Fruit fly (Drosophila melanogaster) whole organism, embryonic: Measurements from ENCODE around the gene Tim17a1.

Source experiments
- Ada2b ChIP-seq: fragments of 200-800 bp; sonication (Bioruptor generic); IDR thresholded peaks from 2 replicates; pipeline ENCODE4 v1.3.6; 2022; ENCODE audit warnings: missing biosample characterization, missing genetic modification characterization
- B-H2 ChIP-seq: fragments of 200-800 bp; sonication (Bioruptor generic); optimal IDR thresholded peaks from 2 replicates; lab custom pipeline; 2018; ENCODE audit warnings: missing biosample characterization, mild to moderate bottlenecking, missing genetic modification characterization
- Bteb2 ChIP-seq: fragments of 200-800 bp; sonication (Bioruptor generic); optimal IDR thresholded peaks from 2 replicates; lab custom pipeline; 2016; ENCODE audit warnings: missing biosample characterization, missing genetic modification characterization
- CG10147 ChIP-seq: fragments of 200-800 bp; sonication (Bioruptor generic); optimal IDR thresholded peaks from 2 replicates; lab custom pipeline; 2019; ENCODE audit warnings: missing biosample characterization, mild to moderate bottlenecking, missing genetic modification characterization, moderate library complexity
- CG10321 ChIP-seq: fragments of 200-800 bp; sonication (Bioruptor generic); IDR thresholded peaks from 2 replicates; pipeline ENCODE4 v1.3.6; 2022; ENCODE audit warnings: missing biosample characterization, missing genetic modification characterization
- CG10565 ChIP-seq: fragments of 200-800 bp; sonication (Bioruptor generic); optimal IDR thresholded peaks from 3 replicates; lab custom pipeline; 2016; ENCODE audit warnings: missing biosample characterization, mild to moderate bottlenecking, missing genetic modification characterization
- CG11504 ChIP-seq: fragments of 200-800 bp; sonication (Bioruptor generic); optimal IDR thresholded peaks from 3 replicates; lab custom pipeline; 2019; ENCODE audit warnings: missing biosample characterization, mild to moderate bottlenecking, missing genetic modification characterization, moderate library complexity
- CG11696 ChIP-seq: fragments of 200-800 bp; sonication (Bioruptor generic); IDR thresholded peaks from 2 replicates; pipeline ENCODE4 v1.3.6; 2022; ENCODE audit warnings: missing biosample characterization, missing genetic modification characterization
- CG12236 ChIP-seq: fragments of 200-800 bp; sonication (Bioruptor generic); optimal IDR thresholded peaks from 2 replicates; lab custom pipeline; 2016; ENCODE audit warnings: missing biosample characterization, missing genetic modification characterization
- CG15601 ChIP-seq: fragments of 200-800 bp; sonication (Bioruptor generic); optimal IDR thresholded peaks from 3 replicates; lab custom pipeline; 2019; ENCODE audit warnings: missing biosample characterization, mild to moderate bottlenecking, missing genetic modification characterization, moderate library complexity
- CG1602 ChIP-seq: fragments of 200-800 bp; sonication (Bioruptor generic); optimal IDR thresholded peaks from 3 replicates; lab custom pipeline; 2016; ENCODE audit warnings: missing biosample characterization, missing genetic modification characterization
- CG1647 ChIP-seq: fragments of 200-800 bp; sonication (Bioruptor generic); optimal IDR thresholded peaks from 3 replicates; lab custom pipeline; 2016; ENCODE audit warnings: missing biosample characterization, missing genetic modification characterization
- CG17186 ChIP-seq: fragments of 200-800 bp; sonication (Bioruptor generic); optimal IDR thresholded peaks from 3 replicates; lab custom pipeline; 2017; ENCODE audit warnings: missing biosample characterization, missing genetic modification reagents, missing genetic modification characterization
- CG4282 ChIP-seq: fragments of 200-800 bp; sonication (Bioruptor generic); optimal IDR thresholded peaks from 2 replicates; lab custom pipeline; 2016; ENCODE audit warnings: missing biosample characterization, missing genetic modification characterization
- CG4617 ChIP-seq: fragments of 200-800 bp; sonication (Bioruptor generic); optimal IDR thresholded peaks from 3 replicates; lab custom pipeline; 2016; ENCODE audit warnings: missing biosample characterization, missing genetic modification characterization, borderline replicate concordance
- CG5180 ChIP-seq: fragments of 200-800 bp; sonication (Bioruptor generic); optimal IDR thresholded peaks from 3 replicates; lab custom pipeline; 2017; ENCODE audit warnings: missing biosample characterization, missing genetic modification characterization, mild to moderate bottlenecking, moderate library complexity, missing genetic modification reagents
- CG6689 ChIP-seq: fragments of 200-800 bp; sonication (Bioruptor generic); IDR thresholded peaks from 2 replicates; pipeline ENCODE4 v1.3.6; 2022; ENCODE audit warnings: missing biosample characterization, missing genetic modification characterization
- CG7839 ChIP-seq: fragments of 200-800 bp; sonication (Bioruptor generic); optimal IDR thresholded peaks from 3 replicates; lab custom pipeline; 2018; ENCODE audit warnings: missing biosample characterization, mild to moderate bottlenecking, missing genetic modification characterization, moderate library complexity
- CG8924 ChIP-seq: fragments of 200-800 bp; optimal IDR thresholded peaks from 3 replicates; lab custom pipeline; 2019; ENCODE audit warnings: missing biosample characterization, mild to moderate bottlenecking, missing genetic modification characterization, moderate library complexity
- CG9609 ChIP-seq: fragments of 200-800 bp; sonication (Bioruptor generic); optimal IDR thresholded peaks from 3 replicates; lab custom pipeline; 2016; ENCODE audit warnings: missing biosample characterization, missing genetic modification characterization
- Chrac-16 ChIP-seq: fragments of 200-800 bp; sonication (Bioruptor generic); optimal IDR thresholded peaks from 3 replicates; lab custom pipeline; 2016; ENCODE audit warnings: missing biosample characterization, missing genetic modification characterization
- CoRest ChIP-seq: fragments of 200-800 bp; sonication (Bioruptor generic); optimal IDR thresholded peaks from 3 replicates; lab custom pipeline; 2018; ENCODE audit warnings: missing biosample characterization, mild to moderate bottlenecking, missing genetic modification characterization, moderate library complexity
- Dek ChIP-seq: fragments of 200-800 bp; sonication (Bioruptor generic); optimal IDR thresholded peaks from 3 replicates; lab custom pipeline; 2019; ENCODE audit warnings: missing biosample characterization, mild to moderate bottlenecking, missing genetic modification characterization, moderate library complexity
- HLH3B ChIP-seq: fragments of 200-800 bp; sonication (Bioruptor generic); IDR thresholded peaks from 2 replicates; pipeline ENCODE4 v1.3.6; 2022; ENCODE audit warnings: missing biosample characterization, missing genetic modification characterization
- HmgZ ChIP-seq: fragments of 200-800 bp; sonication (Bioruptor generic); optimal IDR thresholded peaks from 2 replicates; lab custom pipeline; 2018; ENCODE audit warnings: missing biosample characterization, mild to moderate bottlenecking, missing genetic modification characterization
- Lhr ChIP-seq: fragments of 200-800 bp; sonication (Bioruptor generic); optimal IDR thresholded peaks from 3 replicates; lab custom pipeline; 2017; ENCODE audit warnings: mild to moderate bottlenecking, missing biosample characterization, missing genetic modification reagents, missing genetic modification characterization
- Nf-YC ChIP-seq: fragments of 200-800 bp; optimal IDR thresholded peaks from 3 replicates; lab custom pipeline; 2019; ENCODE audit warnings: missing biosample characterization, mild to moderate bottlenecking, missing genetic modification characterization, moderate library complexity
- Rx ChIP-seq: fragments of 200-800 bp; sonication (Bioruptor generic); IDR thresholded peaks from 2 replicates; pipeline ENCODE4 v1.3.6; 2022; ENCODE audit warnings: missing biosample characterization, missing genetic modification characterization
- Trl ChIP-seq, 3 experiments: fragments of >200 bp in 2 of 3; fragments of 200-800 bp in 1 of 3; sonication (Bioruptor generic) in 1 of 3; optimal IDR thresholded peaks; 2 replicates in 1 of 3; 3 replicates in 2 of 3; lab custom pipeline; 2016 to 2017; ENCODE audit warnings: missing biosample characterization in 1 of 3, missing genetic modification characterization in 1 of 3
- bsh ChIP-seq, 2 experiments: fragments of 200-800 bp; sonication (Bioruptor generic); optimal IDR thresholded peaks; 2 replicates each; lab custom pipeline; 2017 to 2018; ENCODE audit warnings: mild to moderate bottlenecking in 2 of 2, missing biosample characterization in 2 of 2, missing genetic modification characterization in 2 of 2, moderate library complexity in 1 of 2
- cato ChIP-seq: fragments of 200-800 bp; sonication (Bioruptor generic); optimal IDR thresholded peaks from 2 replicates; lab custom pipeline; 2016; ENCODE audit warnings: missing biosample characterization, missing genetic modification characterization, borderline replicate concordance
- chn ChIP-seq: fragments of 200-800 bp; sonication (Bioruptor generic); optimal IDR thresholded peaks from 2 replicates; lab custom pipeline; 2016; ENCODE audit warnings: missing biosample characterization, missing genetic modification characterization
- ci ChIP-seq: fragments of 200-800 bp; sonication (Bioruptor generic); IDR thresholded peaks from 3 replicates; pipeline ENCODE4 v1.3.6; 2022; ENCODE audit warnings: missing biosample characterization, missing genetic modification characterization
- fd96Cb ChIP-seq: fragments of 200-800 bp; sonication (Bioruptor generic); optimal IDR thresholded peaks from 2 replicates; lab custom pipeline; 2018; ENCODE audit warnings: missing biosample characterization, mild to moderate bottlenecking, missing genetic modification characterization, moderate library complexity
- gcm ChIP-seq: fragments of 200-800 bp; sonication (Bioruptor generic); optimal IDR thresholded peaks from 2 replicates; lab custom pipeline; 2019; ENCODE audit warnings: missing biosample characterization, mild to moderate bottlenecking, missing genetic modification characterization, moderate library complexity
- gfzf ChIP-seq: fragments of 200-800 bp; sonication (Bioruptor generic); optimal IDR thresholded peaks from 2 replicates; lab custom pipeline; 2016; ENCODE audit warnings: missing biosample characterization, mild to moderate bottlenecking, missing genetic modification characterization, moderate library complexity
- h ChIP-seq: fragments of >200 bp; optimal IDR thresholded peaks from 2 replicates; lab custom pipeline; 2017
- hkb ChIP-seq, 2 experiments: fragments of 200-800 bp in 1 of 2; fragments of >200 bp in 1 of 2; sonication (Bioruptor generic) in 1 of 2; IDR thresholded peaks in 1 of 2; optimal IDR thresholded peaks in 1 of 2; 2 replicates each; pipeline versions ENCODE4 v1.3.6 to Lab custom; 2017 to 2022; ENCODE audit warnings: missing biosample characterization in 1 of 2, missing genetic modification characterization in 1 of 2
- ken ChIP-seq: fragments of 200-800 bp; sonication (Bioruptor generic); IDR thresholded peaks from 3 replicates; pipeline ENCODE4 v1.3.6; 2022; ENCODE audit warnings: missing biosample characterization, missing genetic modification characterization
- nmo ChIP-seq: fragments of 200-800 bp; sonication (Bioruptor generic); optimal IDR thresholded peaks from 2 replicates; lab custom pipeline; 2018; ENCODE audit warnings: missing biosample characterization, mild to moderate bottlenecking, missing genetic modification characterization, moderate library complexity
- otp ChIP-seq: fragments of 200-800 bp; sonication (Bioruptor generic); IDR thresholded peaks from 3 replicates; pipeline ENCODE4, ENCODE4 v1.3.6; 2022; ENCODE audit warnings: missing biosample characterization, missing genetic modification characterization
- psq ChIP-seq: fragments of 200-800 bp; sonication (Bioruptor generic); optimal IDR thresholded peaks from 2 replicates; lab custom pipeline; 2017; ENCODE audit warnings: missing biosample characterization, missing genetic modification characterization
- repo ChIP-seq: fragments of 200-800 bp; sonication (Bioruptor generic); optimal IDR thresholded peaks from 2 replicates; lab custom pipeline; 2016; ENCODE audit warnings: missing biosample characterization, missing genetic modification characterization
- sens-2 ChIP-seq: fragments of 200-800 bp; sonication (Bioruptor generic); IDR thresholded peaks from 2 replicates; pipeline ENCODE4 v1.3.6; 2022; ENCODE audit warnings: missing biosample characterization, missing genetic modification characterization
- tna ChIP-seq: fragments of 200-800 bp; sonication (Bioruptor generic); IDR thresholded peaks from 2 replicates; pipeline ENCODE4 v1.3.6; 2022; ENCODE audit warnings: missing biosample characterization, missing genetic modification characterization; ENCODE audit not compliant: partially characterized antibody
- zen2 ChIP-seq: fragments of 200-800 bp; sonication (Bioruptor generic); IDR thresholded peaks from 3 replicates; pipeline ENCODE4 v1.3.6; 2022; ENCODE audit warnings: missing biosample characterization, missing genetic modification characterization; ENCODE audit not compliant: partially characterized antibody
- zfh1 ChIP-seq: fragments of 200-800 bp; sonication (Bioruptor generic); IDR thresholded peaks from 3 replicates; pipeline ENCODE4 v1.3.6; 2022; ENCODE audit warnings: missing biosample characterization, missing genetic modification characterization

Gene Tim17a1

DNA sequence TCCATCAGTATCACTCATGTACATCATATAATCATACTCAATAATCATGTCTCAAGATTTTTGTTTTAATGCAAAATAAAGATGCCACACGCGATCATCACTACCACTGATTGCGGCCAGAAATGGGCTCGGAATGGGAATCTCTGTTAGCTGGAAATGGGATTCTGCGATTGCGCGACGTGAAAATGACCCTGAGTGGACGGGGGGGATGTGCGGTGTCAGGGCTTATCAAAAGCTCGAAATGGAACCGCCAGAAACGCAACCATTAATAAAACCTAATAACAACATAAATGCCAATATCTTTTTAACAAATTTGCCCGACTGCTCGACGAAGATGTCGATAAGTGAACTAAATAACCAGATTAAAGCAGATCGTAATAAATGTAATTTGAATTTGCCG, 48.1 kb downstream of the Tim17a1 start:
- TF ChIP-seq CG7839 (tag; lab: Kevin White, UChicago) (no peak), tna (GFP tag; lab: Robert Waterston, UW) (no peak), Lhr (GFP tag; lab: Kevin White, UChicago) (no peak), nmo (GFP tag; lab: Kevin White, UChicago) (no peak), CG17186 (GFP tag; lab: Kevin White, UChicago) (no peak), otp (no peak), CG1647 (GFP tag; lab: Kevin White, UChicago) (no peak), Dek (tag; lab: Kevin White, UChicago) (no peak)
- TF ChIP-seq, all 482 proteins: peak for 0

DNA sequence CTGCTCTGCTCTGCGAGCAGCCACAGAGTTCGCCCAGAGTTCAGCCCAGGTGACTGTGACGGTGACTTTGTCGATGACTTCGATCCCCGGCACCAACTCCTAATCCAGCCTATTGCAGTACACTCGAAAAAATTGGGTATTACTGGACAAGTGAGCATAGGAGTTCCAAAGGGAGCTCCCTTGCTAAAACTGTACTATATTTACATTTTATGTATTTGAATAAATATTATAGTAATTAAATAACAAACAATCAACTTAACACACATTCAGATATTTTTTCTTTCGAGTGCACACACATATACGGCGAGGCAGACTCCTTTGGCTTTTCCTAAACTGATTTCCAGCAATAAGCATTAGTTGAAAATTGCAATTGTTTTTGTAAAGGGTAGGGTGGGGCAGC, 49.0 kb downstream of the Tim17a1 start:
- TF ChIP-seq bsh (GFP tag; optimal IDR thresholded peaks at IDR 0.05; lab: Kevin White, UChicago): peak in 1 of 2 experiments; percentile 25
- no peak for TF ChIP-seq fd96Cb (tag; lab: Kevin White, UChicago)
- TF ChIP-seq sens-2 (GFP tag; lab: Robert Waterston, UW): no peak

DNA sequence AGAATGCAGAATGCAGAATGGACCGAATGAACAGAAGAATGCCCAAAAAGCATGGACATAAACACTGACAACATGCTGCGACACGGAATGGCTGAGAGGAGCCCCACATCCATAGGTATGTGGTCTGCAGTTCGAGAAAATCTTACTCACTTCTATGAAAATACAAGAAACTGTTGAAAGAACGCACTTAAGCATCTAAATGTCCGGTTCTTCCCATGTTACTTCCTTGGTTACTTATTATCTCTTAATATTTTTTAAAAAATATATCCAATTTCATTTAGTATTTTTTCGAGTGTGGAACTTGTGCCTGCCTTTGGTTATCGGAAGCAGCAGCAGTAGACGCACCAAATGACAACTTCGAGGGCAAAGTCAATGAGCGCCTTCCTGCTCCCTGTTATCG, 50.2 kb downstream of the Tim17a1 start:
- TF ChIP-seq psq (GFP tag; lab: Kevin White, UChicago) (no peak), CG5180 (GFP tag; lab: Kevin White, UChicago) (no peak), otp (0 out of 3 replicates have a peak, but pooled peaks have one; percentile 40), Rx (GFP tag; lab: Robert Waterston, UW) (no peak), HLH3B (GFP tag; lab: Robert Waterston, UW) (no peak), gfzf (GFP tag; lab: Kevin White, UChicago) (no peak), CG10321 (no peak), HmgZ (tag; lab: Kevin White, UChicago) (no peak), CG4617 (no peak), B-H2 (no peak), zfh1 (0 out of 3 replicates have a peak, but pooled peaks have one; percentile 40), repo (no peak), gcm (GFP tag; lab: Kevin White, UChicago) (peak; percentile 12), CG10565 (GFP tag; lab: Kevin White, UChicago) (no peak), Trl (optimal IDR thresholded peaks at IDR 0.05; lab: Kevin White, UChicago) (no peak), Trl (GFP tag; optimal IDR thresholded peaks at IDR 0.05; lab: Kevin White, UChicago) (no peak), Nf-YC (tag; lab: Kevin White, UChicago) (no peak), cato (GFP tag; lab: Kevin White, UChicago) (no peak), CG6689 (peak; percentile 49), ci (GFP tag; lab: Robert Waterston, UW) (peak; percentile 33; the same call in 1 of the 3 replicates), CG11504 (tag; lab: Kevin White, UChicago) (no peak), CG10147 (GFP tag; lab: Kevin White, UChicago) (no peak), CG8924 (tag; lab: Kevin White, UChicago) (peak; percentile 10), Chrac-16 (GFP tag; lab: Kevin White, UChicago) (peak; percentile 10), CG12236 (no peak), CG4282 (GFP tag; lab: Kevin White, UChicago) (no peak), CG15601 (no peak), CoRest (tag; lab: Kevin White, UChicago) (peak; percentile 7), zen2 (GFP tag; lab: Robert Waterston, UW) (no peak), CG1602 (GFP tag; lab: Kevin White, UChicago) (peak; percentile 9), CG11696 (GFP tag; lab: Robert Waterston, UW) (no peak), chn (GFP tag; lab: Kevin White, UChicago) (no peak), Ada2b (GFP tag; lab: Robert Waterston, UW) (no peak), Bteb2 (GFP tag; lab: Kevin White, UChicago) (no peak), ken (GFP tag; lab: Robert Waterston, UW) (no peak), h (lab: Kevin White, UChicago) (no peak), CG9609 (GFP tag; lab: Kevin White, UChicago) (no peak), hkb (optimal IDR thresholded peaks at IDR 0.05; lab: Kevin White, UChicago) (no peak), hkb (GFP tag; IDR thresholded peaks at IDR 0.05; lab: Robert Waterston, UW) (no peak)
